Worm (Caenorhabditis elegans) whole organism, L4 larva: ENCODE results near the gene gap-1.

Experiments used
- fos-1 ChIP-seq: fragments of 150-350 bp; optimal IDR thresholded peaks from 2 replicates; lab custom pipeline; 2014; ENCODE audit warnings: missing biosample characterization, missing genetic modification characterization
- ztf-11 ChIP-seq: fragments of 150-350 bp; optimal IDR thresholded peaks from 2 replicates; lab custom pipeline; 2014; ENCODE audit warnings: missing biosample characterization, missing genetic modification characterization

DNA sequence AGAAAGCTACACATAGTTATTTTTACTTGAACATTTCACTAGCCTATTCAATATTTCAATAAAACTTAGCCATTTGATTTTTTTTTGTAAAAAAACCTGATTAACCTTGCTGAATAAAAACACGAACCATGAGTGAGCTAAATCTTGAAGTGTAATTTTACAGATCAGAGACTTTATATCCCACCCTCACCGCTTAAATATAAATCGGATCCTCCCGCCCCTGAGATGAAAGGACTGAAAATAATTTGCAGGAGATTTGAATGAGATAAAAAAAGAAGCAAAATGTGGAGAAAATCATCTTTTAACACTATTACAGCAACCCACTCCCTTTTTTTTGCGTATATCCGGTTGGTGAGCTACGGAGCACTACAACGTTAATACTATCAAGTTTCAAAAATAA lies 42.3 kb upstream of the gap-1 start, which contains the start of gene npax-2:
- TF ChIP-seq ztf-11 (tag; lab: Kevin White, UChicago), result no peak
- TF ChIP-seq fos-1 (tag; lab: Kevin White, UChicago), result no peak
